Fruit fly (Drosophila melanogaster) whole organism, pupa: Measurements from ENCODE around the gene CG13921.

Experiments used
- CG10348 ChIP-seq: fragments of 200-800 bp; sonication (Bioruptor generic); IDR thresholded peaks from 2 replicates; pipeline ENCODE4 v1.3.6; 2022; ENCODE audit warnings: missing biosample characterization, missing genetic modification characterization
- CG13204 ChIP-seq: fragments of 200-800 bp; sonication (Bioruptor generic); optimal IDR thresholded peaks from 2 replicates; lab custom pipeline; 2018; ENCODE audit warnings: missing biosample characterization, mild to moderate bottlenecking, missing genetic modification characterization, moderate library complexity
- CG14655 ChIP-seq: fragments of 200-800 bp; sonication (Bioruptor generic); optimal IDR thresholded peaks from 3 replicates; lab custom pipeline; 2017; ENCODE audit warnings: mild to moderate bottlenecking, missing biosample characterization, missing genetic modification reagents, missing genetic modification characterization
- CG17806 ChIP-seq: fragments of 200-800 bp; sonication (Bioruptor generic); optimal IDR thresholded peaks from 2 replicates; lab custom pipeline; 2018; ENCODE audit warnings: missing biosample characterization, mild to moderate bottlenecking, missing genetic modification characterization, moderate library complexity
- CG8159 ChIP-seq: fragments of 200-800 bp; sonication (Bioruptor generic); optimal IDR thresholded peaks from 3 replicates; lab custom pipeline; 2018; ENCODE audit warnings: missing biosample characterization, mild to moderate bottlenecking, missing genetic modification characterization, moderate library complexity
- CG8301 ChIP-seq: fragments of 200-800 bp; sonication (Bioruptor generic); optimal IDR thresholded peaks from 2 replicates; lab custom pipeline; 2018; ENCODE audit warnings: missing biosample characterization, mild to moderate bottlenecking, missing genetic modification characterization
- CG9948 ChIP-seq: fragments of 200-800 bp; sonication (Bioruptor generic); optimal IDR thresholded peaks from 2 replicates; lab custom pipeline; 2018; ENCODE audit warnings: missing biosample characterization, mild to moderate bottlenecking, missing genetic modification characterization, moderate library complexity
- EcR ChIP-seq: fragments of 200-800 bp; sonication (Bioruptor generic); optimal IDR thresholded peaks from 3 replicates; lab custom pipeline; 2019; ENCODE audit warnings: missing biosample characterization, missing genetic modification characterization, mild to moderate bottlenecking, moderate library complexity, missing genetic modification reagents
- Ets98B ChIP-seq: fragments of 200-800 bp; sonication (Bioruptor generic); IDR thresholded peaks from 2 replicates; pipeline ENCODE4 v1.3.6; 2022; ENCODE audit warnings: missing biosample characterization, missing genetic modification characterization
- Pif1B ChIP-seq: fragments of 200-800 bp; sonication (Bioruptor generic); optimal IDR thresholded peaks from 3 replicates; lab custom pipeline; 2016; ENCODE audit warnings: missing biosample characterization, missing genetic modification characterization
- Snoo ChIP-seq: fragments of 200-800 bp; sonication (Bioruptor generic); optimal IDR thresholded peaks from 3 replicates; lab custom pipeline; 2017; ENCODE audit warnings: missing biosample characterization, mild to moderate bottlenecking, missing genetic modification characterization, inconsistent platforms
- fd96Ca ChIP-seq: fragments of 200-800 bp; sonication (Bioruptor generic); IDR thresholded peaks from 3 replicates; pipeline ENCODE4 v1.3.6; 2022; ENCODE audit warnings: missing biosample characterization, missing genetic modification characterization
- rn ChIP-seq: fragments of 200-800 bp; sonication (Bioruptor generic); IDR thresholded peaks from 2 replicates; pipeline ENCODE4 v1.3.6; 2022; ENCODE audit warnings: missing biosample characterization, missing genetic modification characterization

- TF ChIP-seq Snoo (no peak), CG13204 (GFP tag; lab: Kevin White, UChicago) (no peak), CG10348 (no peak), Pif1B (GFP tag; lab: Kevin White, UChicago) (no peak), fd96Ca (no peak), EcR (GFP tag; lab: Kevin White, UChicago) (no peak), CG9948 (tag; lab: Kevin White, UChicago) (no peak), CG17806 (no peak), rn (GFP tag; lab: Robert Waterston, UW) (no peak), CG8159 (tag; lab: Kevin White, UChicago) (no peak), CG8301 (no peak), CG14655 (GFP tag; lab: Kevin White, UChicago) (no peak), Ets98B (no peak)
Measured at dm6 chr3L:1772593-1772992, 25.9 kb downstream of the CG13921 start.
